Worm (Caenorhabditis elegans): ENCODE results near the gene flp-23.

DNA sequence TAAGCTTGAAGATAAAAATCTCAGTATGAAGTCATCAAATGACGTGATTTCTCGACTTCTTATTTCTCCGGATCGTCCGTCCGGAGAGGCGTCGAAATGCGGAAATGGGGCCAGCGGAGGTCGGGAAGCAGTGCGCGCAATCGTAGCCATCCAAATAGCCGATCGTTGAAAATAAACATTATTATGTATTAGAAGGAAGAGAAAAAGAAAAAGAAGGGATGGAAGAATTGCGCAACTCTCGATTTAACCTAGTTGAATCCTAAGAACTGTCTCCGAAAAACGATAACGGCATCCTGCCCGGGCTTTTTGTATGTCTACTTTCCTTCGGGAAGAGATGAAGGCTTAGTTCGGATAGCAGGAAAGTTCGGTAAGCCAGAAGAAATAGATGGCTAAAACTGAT, 48.4 kb upstream of the flp-23 start:
- TF ChIP-seq elt-3 (tag; optimal IDR thresholded peaks at IDR 0.05): no peak
- peak; percentile 56 for TF ChIP-seq blmp-1 (tag; optimal IDR thresholded peaks at IDR 0.05)
- TF ChIP-seq nhr-237 (tag; optimal IDR thresholded peaks at IDR 0.05): no peak
- TF ChIP-seq tbx-8 (GFP tag; optimal IDR thresholded peaks at IDR 0.05): no peak
- TF ChIP-seq snpc-4 (tag; optimal IDR thresholded peaks at IDR 0.05): no peak
- no peak for TF ChIP-seq lsy-2 (tag; optimal IDR thresholded peaks at IDR 0.05)
- no peak for TF ChIP-seq elt-1 (tag; optimal IDR thresholded peaks at IDR 0.05; ENCODE audit: borderline replicate concordance, insufficient read depth)
- TF ChIP-seq ces-1 (GFP tag; optimal IDR thresholded peaks at IDR 0.05): no peak
- TF ChIP-seq nhr-76 (tag; optimal IDR thresholded peaks at IDR 0.05): no peak
- TF ChIP-seq unc-62 (GFP tag; optimal IDR thresholded peaks at IDR 0.05): no peak
